Fruit fly (Drosophila melanogaster): Measurements from ENCODE around the gene CG8036.

The CG8036 gene

DNA sequence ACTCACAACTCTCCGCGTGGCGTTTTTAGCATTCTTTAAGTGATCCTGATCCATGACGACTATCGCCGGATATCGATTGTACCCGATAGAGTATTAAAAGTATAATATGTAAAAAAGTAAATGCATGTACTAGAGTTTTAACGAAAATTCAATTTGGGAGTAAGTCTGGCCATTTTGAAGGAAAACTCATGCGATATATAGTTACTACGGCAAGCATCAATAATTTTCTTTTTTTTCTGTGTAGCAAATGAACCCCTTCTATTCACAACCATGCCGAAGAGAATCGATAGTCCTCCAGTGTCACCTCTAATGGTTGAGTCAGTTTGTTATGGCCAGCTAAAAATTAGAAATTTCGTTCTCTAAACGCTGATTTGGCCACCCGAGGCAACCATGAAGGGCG, 14.9 kb upstream of the CG8036 start, which contains the start of the genes Sys1 and Dhod (continued):
- TF ChIP-seq prd (optimal IDR thresholded peaks at IDR 0.05) (no peak), prd (GFP tag; IDR thresholded peaks at IDR 0.05) (peak; percentile 83), wek (GFP tag; optimal IDR thresholded peaks at IDR 0.05) (no peak), schlank (tag; optimal IDR thresholded peaks at IDR 0.05) (no peak), D19A (tag; optimal IDR thresholded peaks at IDR 0.05) (peak; percentile 45), eyg (GFP tag; optimal IDR thresholded peaks at IDR 0.05) (peak; percentile 51), peb (GFP tag; IDR thresholded peaks at IDR 0.05) (peak; percentile 38), CG10565 (GFP tag; optimal IDR thresholded peaks at IDR 0.05) (no peak), Abd-B (GFP tag; optimal IDR thresholded peaks at IDR 0.05) (peak; percentile 36), CG8765 (GFP tag; IDR thresholded peaks at IDR 0.05) (peak; percentile 49; the same call in 1 of the 2 replicates), gsb (GFP tag; IDR thresholded peaks at IDR 0.05) (no peak), CG10979 (tag; optimal IDR thresholded peaks at IDR 0.05) (peak; percentile 61), B-H1 (GFP tag; IDR thresholded peaks at IDR 0.05) (peak; percentile 35; the same call in 1 of the 3 replicates), Ptx1 (GFP tag; IDR thresholded peaks at IDR 0.05) (peak; percentile 71), cas (GFP tag; IDR thresholded peaks at IDR 0.05) (0 out of 2 replicates have a peak, but pooled peaks have one; percentile 37), CG31224 (GFP tag; IDR thresholded peaks at IDR 0.05) (peak; percentile 54; the same call in 1 of the 2 replicates), C15 (GFP tag; IDR thresholded peaks at IDR 0.05) (0 out of 3 replicates have a peak, but pooled peaks have one; percentile 40), onecut (GFP tag; IDR thresholded peaks at IDR 0.05) (peak; percentile 44), hbn (GFP tag; IDR thresholded peaks at IDR 0.05; ENCODE audit: partially characterized antibody) (peak; percentile 84), CG17328 (GFP tag; IDR thresholded peaks at IDR 0.05) (peak; percentile 31; the same call in 1 of the 2 replicates), Ets97D (GFP tag; optimal IDR thresholded peaks at IDR 0.05) (peak; percentile 57), CG12071 (GFP tag; optimal IDR thresholded peaks at IDR 0.05) (no peak), slbo (GFP tag; IDR thresholded peaks at IDR 0.05) (peak; percentile 90), lmd (GFP tag; IDR thresholded peaks at IDR 0.05) (peak; percentile 68), Nf-YB (GFP tag; optimal IDR thresholded peaks at IDR 0.05) (no peak), CG8388 (GFP tag; optimal IDR thresholded peaks at IDR 0.05) (peak; percentile 51), Hmr (GFP tag; optimal IDR thresholded peaks at IDR 0.05) (peak; percentile 60), CG7745 (tag; optimal IDR thresholded peaks at IDR 0.05) (no peak), Dad (GFP tag; optimal IDR thresholded peaks at IDR 0.05) (peak; percentile 62), sim (GFP tag; IDR thresholded peaks at IDR 0.05) (no peak), kah (GFP tag; optimal IDR thresholded peaks at IDR 0.05) (no peak), stwl (tag; optimal IDR thresholded peaks at IDR 0.05) (peak; percentile 31), Drgx (GFP tag; IDR thresholded peaks at IDR 0.05) (peak; percentile 67), gce (GFP tag; IDR thresholded peaks at IDR 0.05) (0 out of 3 replicates have a peak, but pooled peaks have one; percentile 40), CHES-1-like (GFP tag; optimal IDR thresholded peaks at IDR 0.05) (peak; percentile 65), Stat92E (GFP tag; optimal IDR thresholded peaks at IDR 0.05) (no peak), CG42726 (GFP tag; IDR thresholded peaks at IDR 0.05; ENCODE audit: partially characterized antibody) (no peak), nmo (GFP tag; optimal IDR thresholded peaks at IDR 0.05) (peak; percentile 58), CG13287 (GFP tag; IDR thresholded peaks at IDR 0.05; ENCODE audit: partially characterized antibody) (peak; percentile 90), her (GFP tag; optimal IDR thresholded peaks at IDR 0.05) (peak; percentile 60), tin (GFP tag; optimal IDR thresholded peaks at IDR 0.05) (peak; percentile 63), toy (GFP tag; IDR thresholded peaks at IDR 0.05) (no peak), fd3F (GFP tag; optimal IDR thresholded peaks at IDR 0.05) (peak; percentile 38), PHDP (tag; optimal IDR thresholded peaks at IDR 0.05) (peak; percentile 49), gem (tag; optimal IDR thresholded peaks at IDR 0.05) (peak; percentile 75), Sox100B (GFP tag; optimal IDR thresholded peaks at IDR 0.05) (peak; percentile 4), Tbp (GFP tag; optimal IDR thresholded peaks at IDR 0.05) (no peak), crp (GFP tag; optimal IDR thresholded peaks at IDR 0.05) (no peak), lbe (GFP tag; optimal IDR thresholded peaks at IDR 0.05) (peak; percentile 72), tx (GFP tag; optimal IDR thresholded peaks at IDR 0.05) (peak; percentile 22), CG32532 (GFP tag; IDR thresholded peaks at IDR 0.05) (peak; percentile 76)

All from whole organism, embryonic.